Fruit fly (Drosophila melanogaster): ENCODE results near the gene Nrx-1.
A peak's percentile ranks its signal among the peaks of the same experiment; 100 is the strongest.

Nrx-1 gene

dm6 chr3R:22420911-22421310 is 47.4 kb upstream of the Nrx-1 start, which contains the start of the genes Nop56 and mats (continued):
- TF ChIP-seq rib (GFP tag; IDR thresholded peaks at IDR 0.05) (peak; percentile 27; the same call in 1 of the 2 replicates), CG7271 (tag; optimal IDR thresholded peaks at IDR 0.05) (no peak), ttk (GFP tag; IDR thresholded peaks at IDR 0.05) (no peak), NfI (GFP tag; optimal IDR thresholded peaks at IDR 0.05) (peak; percentile 21), bigmax (GFP tag; optimal IDR thresholded peaks at IDR 0.05) (peak; percentile 72), CG1529 (GFP tag; optimal IDR thresholded peaks at IDR 0.05) (no peak), Hr3 (GFP tag; optimal IDR thresholded peaks at IDR 0.05) (no peak), Elba2 (GFP tag; optimal IDR thresholded peaks at IDR 0.05) (peak; percentile 84), CG32532 (GFP tag; IDR thresholded peaks at IDR 0.05) (no peak), Med (GFP tag) (peak; percentile 89), amos (GFP tag; IDR thresholded peaks at IDR 0.05; ENCODE audit: partially characterized antibody) (peak; percentile 13; the same call in 1 of the 2 replicates), CG8290 (GFP tag; optimal IDR thresholded peaks at IDR 0.05) (no peak), CG8290 (tag; optimal IDR thresholded peaks at IDR 0.05) (no peak), stwl (tag; optimal IDR thresholded peaks at IDR 0.05) (peak; percentile 87), CG14710 (tag; optimal IDR thresholded peaks at IDR 0.05) (peak; percentile 74), sens-2 (GFP tag; IDR thresholded peaks at IDR 0.05) (no peak), Doc3 (GFP tag; IDR thresholded peaks at IDR 0.05; ENCODE audit: partially characterized antibody) (peak; percentile 41; the same call in 1 of the 3 replicates), wdn (GFP tag; IDR thresholded peaks at IDR 0.05) (no peak), CG12236 (GFP tag; optimal IDR thresholded peaks at IDR 0.05) (no peak), CHES-1-like (GFP tag; optimal IDR thresholded peaks at IDR 0.05) (no peak), CG12744 (GFP tag; optimal IDR thresholded peaks at IDR 0.05) (no peak), grau (tag; optimal IDR thresholded peaks at IDR 0.05) (peak; percentile 20), CG16779 (GFP tag; IDR thresholded peaks at IDR 0.05) (no peak), nerfin-2 (GFP tag; IDR thresholded peaks at IDR 0.05; ENCODE audit: partially characterized antibody) (no peak), Lhr (GFP tag; optimal IDR thresholded peaks at IDR 0.05) (peak; percentile 45), grn (GFP tag; optimal IDR thresholded peaks at IDR 0.05) (peak; percentile 48), bsh (GFP tag; optimal IDR thresholded peaks at IDR 0.05) (no peak), CG3838 (GFP tag; optimal IDR thresholded peaks at IDR 0.05) (no peak), cg (GFP tag; optimal IDR thresholded peaks at IDR 0.05) (peak; percentile 73), CG18476 (GFP tag; optimal IDR thresholded peaks at IDR 0.05) (no peak), Drgx (GFP tag; IDR thresholded peaks at IDR 0.05) (no peak), CG4730 (GFP tag; IDR thresholded peaks at IDR 0.05) (no peak), CG1832 (GFP tag; optimal IDR thresholded peaks at IDR 0.05) (peak; percentile 33), CG17829 (tag; optimal IDR thresholded peaks at IDR 0.05) (peak; percentile 42), CG10565 (GFP tag; optimal IDR thresholded peaks at IDR 0.05) (no peak), dmrt11E (tag; optimal IDR thresholded peaks at IDR 0.05) (no peak), CG34376 (GFP tag; optimal IDR thresholded peaks at IDR 0.05) (peak; percentile 17), sens (GFP tag) (peak; percentile 74), bab2 (GFP tag; optimal IDR thresholded peaks at IDR 0.05) (no peak), mld (GFP tag; IDR thresholded peaks at IDR 0.05; ENCODE audit: partially characterized antibody) (no peak), Dad (GFP tag; optimal IDR thresholded peaks at IDR 0.05) (no peak), chif (GFP tag; optimal IDR thresholded peaks at IDR 0.05) (no peak), disco-r (GFP tag; optimal IDR thresholded peaks at IDR 0.05) (no peak), CG16815 (GFP tag; optimal IDR thresholded peaks at IDR 0.05) (no peak), ssp (GFP tag; IDR thresholded peaks at IDR 0.05) (no peak), HLHmδ (GFP tag; optimal IDR thresholded peaks at IDR 0.05) (no peak), Hr78 (GFP tag; optimal IDR thresholded peaks at IDR 0.05) (no peak), Xrp1 (GFP tag; IDR thresholded peaks at IDR 0.05) (no peak), CG42726 (GFP tag; IDR thresholded peaks at IDR 0.05; ENCODE audit: partially characterized antibody) (no peak), peb (GFP tag; IDR thresholded peaks at IDR 0.05) (no peak), CG11093 (GFP tag; IDR thresholded peaks at IDR 0.05) (no peak)

Data from whole organism, embryonic.